Worm (Caenorhabditis elegans) whole organism, L2 larva: ENCODE measurements around the gene nhr-116.

Experiments
- C34F6.9 ChIP-seq: fragments of 150-350 bp; optimal IDR thresholded peaks from 2 replicates; lab custom pipeline; 2014; ENCODE audit warnings: missing biosample characterization, missing genetic modification characterization
- F13H6.1 ChIP-seq: sonication (generic microtip); optimal IDR thresholded peaks from 2 replicates; lab custom pipeline; 2016; ENCODE audit warnings: missing genetic modification characterization, missing compliant biosample characterization
- R02D3.7 ChIP-seq: fragments of 150-350 bp; optimal IDR thresholded peaks from 2 replicates; lab custom pipeline; 2014; ENCODE audit warnings: missing biosample characterization, missing genetic modification characterization
- Y55F3AM.14 ChIP-seq: fragments of 200-800 bp; sonication (Bioruptor generic); optimal IDR thresholded peaks from 2 replicates; lab custom pipeline; 2018; ENCODE audit warnings: mild to moderate bottlenecking, missing genetic modification characterization, missing compliant biosample characterization
- ZK546.5 ChIP-seq: sonication (generic microtip); optimal IDR thresholded peaks from 2 replicates; lab custom pipeline; 2017; ENCODE audit warnings: missing biosample characterization, missing genetic modification characterization
- alr-1 ChIP-seq: fragments of 150-350 bp; optimal IDR thresholded peaks from 2 replicates; lab custom pipeline; 2014; ENCODE audit warnings: missing biosample characterization, missing genetic modification characterization
- aly-2 ChIP-seq: fragments of 150-350 bp; optimal IDR thresholded peaks from 2 replicates; lab custom pipeline; 2014; ENCODE audit warnings: missing biosample characterization, missing genetic modification characterization
- blmp-1 ChIP-seq: sonication (generic microtip); optimal IDR thresholded peaks from 2 replicates; lab custom pipeline; 2017; ENCODE audit warnings: missing genetic modification characterization, mild to moderate bottlenecking, missing compliant biosample characterization, antibody characterized with exemption, moderate library complexity; ENCODE audit not compliant: insufficient read depth
- ceh-16 ChIP-seq: fragments of 150-350 bp; optimal IDR thresholded peaks from 2 replicates; lab custom pipeline; 2014; ENCODE audit warnings: missing biosample characterization, missing genetic modification characterization
- ceh-82 ChIP-seq: fragments of 150-350 bp; optimal IDR thresholded peaks from 2 replicates; lab custom pipeline; 2014; ENCODE audit warnings: missing biosample characterization, missing genetic modification characterization
- crh-2 ChIP-seq: sonication (generic microtip); optimal IDR thresholded peaks from 2 replicates; lab custom pipeline; 2017; ENCODE audit warnings: missing biosample characterization, missing genetic modification characterization
- dmd-4 ChIP-seq: sonication (generic microtip); optimal IDR thresholded peaks from 2 replicates; lab custom pipeline; 2017; ENCODE audit warnings: missing biosample characterization, missing genetic modification characterization
- elt-1 ChIP-seq: fragments of 150-350 bp; optimal IDR thresholded peaks from 2 replicates; lab custom pipeline; 2014; ENCODE audit warnings: missing biosample characterization, missing genetic modification characterization
- elt-3 ChIP-seq: sonication (generic microtip); optimal IDR thresholded peaks from 2 replicates; lab custom pipeline; 2017; ENCODE audit warnings: missing biosample characterization, missing genetic modification characterization
- fos-1 ChIP-seq: fragments of 150-350 bp; optimal IDR thresholded peaks from 2 replicates; lab custom pipeline; 2014; ENCODE audit warnings: missing biosample characterization, missing genetic modification characterization
- gmeb-1 ChIP-seq: fragments of 150-350 bp; optimal IDR thresholded peaks from 2 replicates; lab custom pipeline; 2014; ENCODE audit warnings: missing biosample characterization, missing genetic modification characterization
- lin-13 ChIP-seq: fragments of 150-350 bp; optimal IDR thresholded peaks from 2 replicates; lab custom pipeline; 2014; ENCODE audit warnings: missing biosample characterization, missing genetic modification reagents, missing genetic modification characterization
- lin-39 ChIP-seq: fragments of 150-350 bp; optimal IDR thresholded peaks from 2 replicates; lab custom pipeline; 2014; ENCODE audit warnings: missing biosample characterization, missing genetic modification reagents, missing genetic modification characterization
- lsy-2 ChIP-seq, 2 experiments: fragments of 150-350 bp in 1 of 2; sonication (generic microtip) in 1 of 2; optimal IDR thresholded peaks; 2 replicates each; lab custom pipeline; 2014 to 2017; ENCODE audit warnings: missing biosample characterization in 2 of 2, missing genetic modification characterization in 2 of 2
- mab-5 ChIP-seq: fragments of 150-350 bp; optimal IDR thresholded peaks from 2 replicates; lab custom pipeline; 2014; ENCODE audit warnings: missing biosample characterization, missing genetic modification characterization
- mbf-1 ChIP-seq: sonication (generic microtip); optimal IDR thresholded peaks from 2 replicates; lab custom pipeline; 2017; ENCODE audit warnings: missing biosample characterization, missing genetic modification characterization
- nhr-12 ChIP-seq: fragments of 150-350 bp; optimal IDR thresholded peaks from 2 replicates; lab custom pipeline; 2014; ENCODE audit warnings: missing biosample characterization, missing genetic modification characterization
- nhr-129 ChIP-seq: fragments of 150-350 bp; optimal IDR thresholded peaks from 2 replicates; lab custom pipeline; 2014; ENCODE audit warnings: missing biosample characterization, missing genetic modification characterization
- nhr-23 ChIP-seq: fragments of 150-350 bp; optimal IDR thresholded peaks from 2 replicates; lab custom pipeline; 2014; ENCODE audit warnings: missing biosample characterization, missing genetic modification reagents, missing genetic modification characterization
- nhr-25 ChIP-seq: fragments of 150-350 bp; sonication (generic microtip); optimal IDR thresholded peaks from 3 replicates; lab custom pipeline; 2014; ENCODE audit warnings: missing biosample characterization, missing genetic modification characterization
- nhr-6 ChIP-seq: fragments of 150-350 bp; optimal IDR thresholded peaks from 2 replicates; lab custom pipeline; 2014; ENCODE audit warnings: missing biosample characterization, missing genetic modification characterization
- sem-4 ChIP-seq: fragments of 150-350 bp; optimal IDR thresholded peaks from 2 replicates; lab custom pipeline; 2014; ENCODE audit warnings: missing biosample characterization, missing genetic modification reagents, missing genetic modification characterization
- sma-3 ChIP-seq: sonication (generic microtip); optimal IDR thresholded peaks from 2 replicates; lab custom pipeline; 2016; ENCODE audit warnings: missing genetic modification reagents, missing genetic modification characterization, missing compliant biosample characterization
- sma-9 ChIP-seq, 2 experiments: fragments of 150-350 bp in 1 of 2; sonication (generic microtip) in 1 of 2; optimal IDR thresholded peaks; 2 replicates each; lab custom pipeline; 2014 to 2016; ENCODE audit warnings: missing genetic modification characterization in 2 of 2, mild to moderate bottlenecking in 1 of 2, missing biosample characterization in 1 of 2, missing compliant biosample characterization in 1 of 2, missing genetic modification reagents in 1 of 2, moderate library complexity in 1 of 2
- snpc-4 ChIP-seq: fragments of 150-350 bp; optimal IDR thresholded peaks from 2 replicates; lab custom pipeline; 2014; ENCODE audit warnings: missing biosample characterization, missing genetic modification characterization
- unc-39 ChIP-seq: fragments of 150-350 bp; optimal IDR thresholded peaks from 2 replicates; lab custom pipeline; 2014; ENCODE audit warnings: missing biosample characterization, missing genetic modification characterization
- unc-55 ChIP-seq: fragments of 150-350 bp; sonication (generic microtip); optimal IDR thresholded peaks from 3 replicates; lab custom pipeline; 2014; ENCODE audit warnings: missing biosample characterization, missing genetic modification reagents, missing genetic modification characterization
- unc-62 ChIP-seq: fragments of 150-350 bp; optimal IDR thresholded peaks from 2 replicates; lab custom pipeline; 2014; ENCODE audit warnings: missing biosample characterization, missing genetic modification reagents, missing genetic modification characterization
- zag-1 ChIP-seq: fragments of 150-350 bp; optimal IDR thresholded peaks from 2 replicates; lab custom pipeline; 2014; ENCODE audit warnings: missing biosample characterization, missing genetic modification characterization
- ztf-11 ChIP-seq: sonication (generic microtip); optimal IDR thresholded peaks from 2 replicates; lab custom pipeline; 2017; ENCODE audit warnings: missing biosample characterization, missing genetic modification characterization
- ztf-4 ChIP-seq: fragments of 150-350 bp; optimal IDR thresholded peaks from 2 replicates; lab custom pipeline; 2014; ENCODE audit warnings: missing biosample characterization, missing genetic modification characterization

The nhr-116 gene

ce11 chrV:16904612-16905011, 7.4 kb upstream of the nhr-116 start, which contains the start of gene nhr-262:
Gene nhr-262, plus strand, starts transcription at chrV:16904912.
- TF ChIP-seq unc-55: no peak
- TF ChIP-seq elt-1 (tag; lab: Kevin White, UChicago): no peak
- no peak for TF ChIP-seq F13H6.1 (tag; lab: Kevin White, UChicago)
- no peak for TF ChIP-seq nhr-25 (tag; lab: Kevin White, UChicago)
- TF ChIP-seq ceh-82 (tag; lab: Kevin White, UChicago): no peak
- no peak for TF ChIP-seq C34F6.9 (tag; lab: Kevin White, UChicago)
- no peak for TF ChIP-seq ceh-16 (tag; lab: Kevin White, UChicago)
- TF ChIP-seq zag-1 (tag; lab: Kevin White, UChicago): no peak
- no peak for TF ChIP-seq alr-1
- TF ChIP-seq blmp-1 (tag; lab: Kevin White, UChicago): no peak
- TF ChIP-seq lsy-2 (tag; optimal IDR thresholded peaks at IDR 0.05; lab: Kevin White, UChicago): no peak
- TF ChIP-seq sem-4 (tag; lab: Kevin White, UChicago): no peak
- no peak for TF ChIP-seq mbf-1 (tag; lab: Kevin White, UChicago)
- no peak for TF ChIP-seq unc-62 (GFP tag; lab: Kevin White, UChicago)
- no peak for TF ChIP-seq fos-1

DNA sequence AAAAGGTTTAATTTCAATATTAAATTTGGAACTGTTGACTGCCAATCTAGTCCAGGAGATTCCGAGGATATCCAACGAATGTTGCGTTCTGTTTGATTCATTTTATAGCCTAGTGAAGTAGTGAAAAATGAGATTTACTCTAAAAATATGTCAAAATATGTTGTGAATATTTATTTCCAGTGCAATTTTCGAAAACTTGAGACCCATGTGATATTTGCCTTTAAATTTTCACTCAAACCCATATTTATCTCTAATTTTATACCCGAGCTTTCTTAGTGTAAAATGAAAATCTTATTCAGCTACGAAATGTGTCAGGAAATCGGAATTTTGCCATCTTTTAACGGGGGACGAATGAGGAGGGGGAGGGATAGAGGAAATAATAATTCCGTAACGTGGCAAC, 2.2 kb upstream of the nhr-116 start, which contains the start of gene F09C6.16:
Gene F09C6.16, minus strand, starts transcription at position 101 of the 400 bp plus-strand sequence.
- TF ChIP-seq unc-39 (tag; lab: Kevin White, UChicago) (no peak), ztf-11 (tag; lab: Kevin White, UChicago) (no peak), sem-4 (tag; lab: Kevin White, UChicago) (no peak), nhr-25 (tag; lab: Kevin White, UChicago) (no peak), lin-39 (no peak), gmeb-1 (no peak), C34F6.9 (tag; lab: Kevin White, UChicago) (no peak), alr-1 (no peak), aly-2 (tag; lab: Kevin White, UChicago) (no peak), unc-62 (GFP tag; lab: Kevin White, UChicago) (no peak), R02D3.7 (tag; lab: Kevin White, UChicago) (no peak), nhr-129 (tag; lab: Kevin White, UChicago) (no peak), lsy-2 (tag; optimal IDR thresholded peaks at IDR 0.05; lab: Kevin White, UChicago) (no peak), ztf-4 (tag; lab: Kevin White, UChicago) (no peak), F13H6.1 (tag; lab: Kevin White, UChicago) (no peak), dmd-4 (no peak), crh-2 (tag; lab: Kevin White, UChicago) (no peak), sma-3 (GFP tag; lab: Kevin White, UChicago) (no peak), lin-13 (GFP tag; lab: Kevin White, UChicago) (no peak), nhr-12 (no peak)

- TF ChIP-seq nhr-12 (no peak), fos-1 (no peak), lin-13 (GFP tag; lab: Kevin White, UChicago) (no peak), unc-55 (peak; percentile 18), nhr-129 (tag; lab: Kevin White, UChicago) (peak; percentile 6), gmeb-1 (no peak), aly-2 (tag; lab: Kevin White, UChicago) (no peak), sma-9 (GFP tag; optimal IDR thresholded peaks at IDR 0.05; lab: Kevin White, UChicago) (peak; percentile 7), sma-9 (tag; optimal IDR thresholded peaks at IDR 0.05; lab: Kevin White, UChicago) (no peak), ztf-4 (tag; lab: Kevin White, UChicago) (no peak), elt-3 (tag; lab: Kevin White, UChicago) (no peak)
Observed at ce11 chrV:16910864-16911263, 1.2 kb upstream of the nhr-116 start.

ce11 chrV:16911294-16911693, 740 bp upstream of the nhr-116 start:
- TF ChIP-seq nhr-129 (tag; lab: Kevin White, UChicago) (no peak), blmp-1 (tag; lab: Kevin White, UChicago) (no peak), unc-39 (tag; lab: Kevin White, UChicago) (no peak), sem-4 (tag; lab: Kevin White, UChicago) (no peak), lin-13 (GFP tag; lab: Kevin White, UChicago) (no peak), fos-1 (peak; percentile 44), alr-1 (no peak), R02D3.7 (tag; lab: Kevin White, UChicago) (no peak)

DNA sequence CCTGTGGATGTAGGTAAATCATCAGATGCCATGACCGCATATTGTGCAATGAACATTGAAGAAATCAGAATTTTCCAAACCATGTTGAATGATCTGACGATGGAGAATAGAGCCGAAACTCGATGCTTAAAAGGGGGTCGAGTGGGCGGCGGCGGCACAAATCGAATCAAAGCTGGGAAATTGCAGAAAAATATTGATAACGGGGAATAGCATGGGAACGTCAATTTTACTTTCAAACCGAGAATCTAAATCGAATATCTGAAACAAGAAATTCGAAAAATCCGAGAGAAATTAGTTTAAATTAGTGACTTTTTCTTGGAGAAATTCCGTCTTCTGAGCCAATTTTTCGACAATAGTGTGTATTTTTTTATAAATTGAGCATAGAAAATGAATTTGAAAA, 4.0 kb downstream of the nhr-116 start, which contains the start of gene F09C6.10:
Gene F09C6.10, minus strand, starts transcription at position 101 of the 400 bp plus-strand sequence.
- TF ChIP-seq snpc-4 (tag; lab: Kevin White, UChicago): no peak
- TF ChIP-seq nhr-6 (tag; lab: Kevin White, UChicago): no peak
- TF ChIP-seq nhr-23 (tag; lab: Kevin White, UChicago): no peak
- no peak for TF ChIP-seq ZK546.5
- TF ChIP-seq mab-5: no peak
- no peak for TF ChIP-seq Y55F3AM.14 (GFP tag; lab: Kevin White, UChicago)
- no peak for TF ChIP-seq lin-13 (GFP tag; lab: Kevin White, UChicago)
